Fruit fly (Drosophila melanogaster) whole organism, larva: ENCODE results near the gene Lcp65Aa.
A peak's percentile ranks its signal among the peaks of the same experiment; 100 is the strongest.

Source experiments
- noc ChIP-seq: fragments of 200-800 bp; sonication (Bioruptor generic); optimal IDR thresholded peaks from 3 replicates; lab custom pipeline; 2019; ENCODE audit warnings: missing biosample characterization, mild to moderate bottlenecking, missing genetic modification characterization, moderate library complexity

The Lcp65Aa gene

dm6 chr3L:6154951-6155394 is 3.9 kb downstream of the Lcp65Aa start:
- no peak for TF ChIP-seq noc

DNA sequence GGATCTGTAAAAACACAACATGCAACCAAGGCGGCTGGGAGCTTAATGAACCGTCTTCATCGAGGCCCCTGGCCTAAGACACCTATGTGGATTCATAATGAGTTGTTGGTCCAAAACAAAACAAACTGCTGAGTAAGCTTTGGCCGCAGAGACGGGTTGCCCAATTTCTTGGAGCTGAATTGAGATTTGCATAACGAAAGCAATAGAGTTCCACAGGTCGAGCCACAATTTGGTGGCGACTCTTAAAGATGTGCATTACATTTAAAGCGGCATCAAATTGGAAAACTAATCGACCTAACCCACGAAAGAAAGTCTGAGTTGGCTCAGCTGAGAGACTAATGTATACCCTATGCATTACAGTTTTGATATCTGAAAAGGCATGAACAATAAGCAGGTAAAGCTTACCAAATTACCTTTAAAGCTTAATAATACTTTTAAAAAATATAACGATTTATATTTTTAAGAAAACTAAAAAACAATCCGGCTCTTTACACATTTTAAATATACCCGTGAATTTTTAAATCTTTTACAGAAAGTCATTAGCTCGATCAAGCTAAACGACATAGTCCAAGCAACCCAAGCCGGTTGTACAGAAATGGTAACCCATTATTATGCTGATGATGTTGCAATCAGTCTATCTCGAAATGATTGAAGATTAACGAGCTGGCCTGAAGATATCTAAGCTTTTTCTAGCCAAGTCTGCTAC is 6.4 kb downstream of the Lcp65Aa start, which contains the start of gene CG13297:
CG13297 (minus strand) TSS at position 51 of the 706 bp plus-strand sequence.
- peak; percentile 15 for TF ChIP-seq noc

DNA sequence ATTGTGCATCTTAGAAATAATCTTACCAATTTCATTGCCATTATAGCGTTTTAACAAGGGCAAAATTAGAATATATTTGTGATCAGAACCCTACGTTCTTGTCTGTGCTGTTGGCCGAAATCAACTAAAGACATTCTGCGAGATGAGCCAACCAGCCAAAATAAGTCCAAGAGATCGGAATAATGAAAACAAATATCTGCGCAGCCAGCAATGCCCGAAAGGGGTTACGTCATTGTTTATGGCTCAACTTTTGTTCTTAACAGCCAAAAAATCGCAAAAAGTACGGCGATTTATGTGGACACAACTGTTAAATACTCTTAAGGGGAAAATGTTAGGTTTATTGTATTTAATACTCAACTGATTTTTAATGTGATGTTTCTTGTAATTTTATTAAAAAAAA is 7.4 kb downstream of the Lcp65Aa start, which contains the start of gene Cpr65Ay:
Cpr65Ay (minus strand) TSS at position 101 of the 400 bp plus-strand sequence.
- no peak for TF ChIP-seq noc

DNA sequence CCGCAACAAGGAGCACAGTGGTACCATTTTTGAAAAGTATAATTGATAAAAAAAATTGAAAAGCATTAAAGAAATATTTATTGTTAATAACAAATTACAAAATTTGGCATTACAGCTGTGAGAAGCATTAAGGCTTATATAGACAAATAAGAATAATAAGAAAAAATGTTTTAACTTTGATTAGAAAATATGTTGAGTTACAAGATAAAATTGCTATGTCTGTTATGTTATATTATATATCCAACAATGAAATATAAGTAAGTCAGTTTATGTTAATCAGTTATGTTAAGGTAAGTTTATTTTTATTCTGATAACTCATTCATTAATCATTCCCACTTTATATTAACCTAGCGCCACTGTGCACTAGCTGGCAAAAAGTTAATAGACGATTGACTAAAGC is 8.8 kb downstream of the Lcp65Aa start:
- TF ChIP-seq noc, result no peak

- TF ChIP-seq noc, result no peak
These were observed 9.4 kb downstream of the Lcp65Aa start, which contains the start of gene Cpr65Az for dm6 chr3L:6160514-6160913. Gene Cpr65Az, plus strand, starts transcription at chr3L:6160814.

DNA sequence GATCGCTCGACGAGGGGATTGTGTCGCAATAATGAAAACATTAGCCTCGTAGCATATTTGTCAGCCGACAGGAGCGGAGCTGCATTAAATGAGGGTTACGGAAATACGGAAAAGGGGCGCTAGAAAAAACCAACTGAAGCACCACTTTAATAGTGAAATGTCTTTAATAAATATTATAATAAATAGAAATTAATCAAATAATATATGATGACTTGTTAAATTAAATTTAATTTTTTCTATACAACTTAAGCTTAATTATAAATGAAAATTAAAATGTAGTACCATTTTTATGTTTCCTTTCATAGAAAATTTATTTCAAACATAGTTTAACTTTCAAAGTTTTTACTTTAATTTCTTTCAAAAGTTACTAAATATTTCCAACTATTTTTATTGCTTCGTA is 10.9 kb downstream of the Lcp65Aa start:
- TF ChIP-seq noc, result no peak

DNA sequence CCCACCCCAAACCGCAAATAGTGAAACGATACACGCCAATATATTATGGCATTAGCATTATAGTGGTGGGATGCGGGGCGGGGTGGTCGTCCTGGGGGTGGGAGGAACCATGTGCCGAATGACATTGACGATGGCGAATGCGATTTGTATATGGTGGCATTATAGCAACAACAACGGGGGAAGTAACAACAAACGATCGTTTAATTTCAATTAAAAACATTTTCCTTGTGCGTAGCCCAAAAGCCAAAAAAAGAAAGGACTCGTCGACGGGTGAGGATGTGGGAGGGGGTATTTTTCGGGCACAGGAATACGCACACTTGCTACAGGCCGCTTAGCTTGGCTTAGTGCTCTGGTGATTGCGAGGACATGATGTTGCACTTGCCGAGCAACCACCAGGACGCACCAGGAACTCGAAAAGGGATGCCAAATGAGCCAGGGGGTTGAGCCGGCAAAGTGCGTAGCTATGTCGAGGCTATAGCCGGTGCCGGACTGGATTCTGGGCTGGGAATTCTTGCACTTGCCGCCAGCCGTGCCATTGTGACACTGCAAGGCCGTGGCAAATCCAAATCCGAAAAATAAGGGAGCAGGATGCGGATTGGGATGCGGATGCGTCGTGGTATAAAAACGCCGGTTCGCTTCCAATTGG is 11.5 kb downstream of the Lcp65Aa start, which contains the start of gene Prdm13:
Prdm13 (plus strand) TSS at position 645 of the 646 bp plus-strand sequence.
- no peak for TF ChIP-seq noc

dm6 chr3L:6173826-6174255 is 22.7 kb downstream of the Lcp65Aa start, which contains the start of the genes fmt and CG7376:
Gene fmt, minus strand, starts transcription at chr3L:6173880.
Gene CG7376, plus strand, starts transcription at chr3L:6174248.
- TF ChIP-seq noc, result no peak

DNA sequence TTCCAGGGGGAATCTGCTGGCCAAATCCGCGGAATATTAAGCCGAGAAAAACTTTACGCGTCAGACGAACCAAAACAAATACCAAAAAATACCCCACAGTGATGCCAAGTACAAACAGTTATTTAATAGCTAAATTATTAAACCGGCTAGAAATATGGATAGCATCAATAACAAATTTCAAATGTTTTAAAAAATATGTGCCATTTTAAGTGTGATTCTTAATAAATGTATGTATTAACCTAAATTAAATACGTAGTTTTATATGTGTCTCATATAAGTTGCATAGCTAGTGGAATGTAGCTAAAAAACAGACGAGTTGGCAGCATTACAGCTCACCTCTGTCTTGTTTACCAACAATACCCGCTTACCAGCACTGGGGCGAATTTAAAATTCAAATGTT is 30.7 kb downstream of the Lcp65Aa start, which contains the start of gene CG10274:
CG10274 (minus strand) TSS at position 54 of the 400 bp plus-strand sequence.
- TF ChIP-seq noc, result no peak

- TF ChIP-seq noc, result peak; percentile 72
These were observed 33.9 kb downstream of the Lcp65Aa start, which contains the start of the genes D19B and CG43293 for dm6 chr3L:6184884-6185438. Gene D19B, minus strand, starts transcription at chr3L:6184920. Gene CG43293, plus strand, starts transcription at chr3L:6185189.

DNA sequence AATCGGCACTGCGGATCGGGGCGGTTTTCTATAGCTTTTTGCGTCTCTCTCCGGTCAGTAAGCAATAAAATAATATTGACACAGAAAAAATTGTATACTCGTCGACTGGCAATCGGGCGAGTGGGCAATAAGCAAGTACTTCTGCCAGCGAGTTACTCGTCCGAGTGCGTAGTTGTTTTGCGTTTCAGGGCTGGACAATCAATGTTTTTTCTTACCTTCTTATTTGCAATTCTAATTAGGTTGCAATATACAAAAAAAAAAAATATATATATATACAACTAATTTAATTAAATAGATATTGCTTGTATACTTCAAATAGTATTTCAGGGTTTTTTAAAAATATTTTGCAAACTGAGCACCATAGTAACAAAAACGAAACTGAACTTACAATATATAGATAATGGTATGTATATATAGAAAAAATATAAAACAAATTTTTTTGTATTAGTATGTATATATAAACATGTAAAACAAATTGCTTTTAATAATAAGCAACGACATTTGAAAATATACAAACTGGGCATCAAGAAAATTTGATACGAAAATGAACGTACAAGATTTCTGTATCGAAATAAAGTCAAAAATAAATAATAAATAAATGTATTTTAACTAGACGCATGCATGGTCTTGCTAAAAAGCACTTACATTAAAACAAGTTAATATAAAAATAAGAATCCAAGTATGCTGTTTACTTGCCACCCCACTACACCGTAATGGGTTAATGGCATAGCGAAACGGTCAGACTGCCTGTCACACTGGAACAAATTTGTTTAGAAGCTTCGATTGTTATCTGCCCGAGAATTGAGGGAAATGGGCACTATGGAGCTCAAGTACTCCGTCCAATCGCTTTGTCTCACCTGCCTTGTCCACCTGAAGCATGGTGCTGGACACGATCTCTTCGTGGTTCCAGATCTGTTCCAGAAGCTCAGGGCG is 38.2 kb downstream of the Lcp65Aa start, which contains the start of the genes D19A and CG7386:
D19A (minus strand) TSS at position 129 of the 933 bp plus-strand sequence.
CG7386 (plus strand) TSS at position 751 of the 933 bp plus-strand sequence.
- TF ChIP-seq noc, result peak; percentile 33

DNA sequence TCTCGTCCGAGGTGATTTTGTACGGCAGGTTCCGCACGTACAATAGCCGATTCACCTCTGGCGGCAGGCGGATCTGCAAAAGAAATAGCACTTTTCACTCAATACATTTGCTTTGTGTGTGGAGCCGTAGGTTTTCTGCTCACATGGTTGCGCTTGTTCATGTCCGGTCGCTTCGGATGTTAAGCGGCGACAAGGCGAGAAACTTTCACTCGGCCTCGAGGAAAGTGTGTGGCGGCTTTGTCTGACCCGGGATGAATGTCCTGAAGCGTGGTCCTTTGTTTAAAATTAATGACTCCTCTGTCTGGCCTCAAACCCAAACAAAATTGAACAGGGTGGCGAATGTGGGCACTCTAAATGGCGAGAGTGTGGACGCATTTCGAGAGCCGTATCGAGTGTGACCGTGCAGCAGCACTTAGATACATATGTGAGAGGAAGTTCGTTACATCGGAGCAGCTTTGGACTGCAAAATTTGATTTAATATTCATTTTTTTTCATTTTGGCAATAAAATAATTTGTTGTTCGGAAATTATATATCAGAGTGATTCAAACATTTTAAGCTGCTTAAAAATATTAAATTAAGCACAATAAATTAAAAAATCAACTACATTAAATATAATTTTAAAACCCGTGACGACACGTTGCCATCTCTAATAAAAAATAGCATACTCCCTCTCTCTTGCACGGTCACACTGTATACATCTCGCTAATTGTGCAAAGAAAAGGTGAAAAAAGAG is 41.9 kb downstream of the Lcp65Aa start, which contains the start of the genes Sf3b6 and Tnpo:
Sf3b6 (minus strand) TSS at position 358 of the 734 bp plus-strand sequence.
Tnpo (plus strand) TSS at position 659 of the 734 bp plus-strand sequence.
- peak; percentile 80 for TF ChIP-seq noc

DNA sequence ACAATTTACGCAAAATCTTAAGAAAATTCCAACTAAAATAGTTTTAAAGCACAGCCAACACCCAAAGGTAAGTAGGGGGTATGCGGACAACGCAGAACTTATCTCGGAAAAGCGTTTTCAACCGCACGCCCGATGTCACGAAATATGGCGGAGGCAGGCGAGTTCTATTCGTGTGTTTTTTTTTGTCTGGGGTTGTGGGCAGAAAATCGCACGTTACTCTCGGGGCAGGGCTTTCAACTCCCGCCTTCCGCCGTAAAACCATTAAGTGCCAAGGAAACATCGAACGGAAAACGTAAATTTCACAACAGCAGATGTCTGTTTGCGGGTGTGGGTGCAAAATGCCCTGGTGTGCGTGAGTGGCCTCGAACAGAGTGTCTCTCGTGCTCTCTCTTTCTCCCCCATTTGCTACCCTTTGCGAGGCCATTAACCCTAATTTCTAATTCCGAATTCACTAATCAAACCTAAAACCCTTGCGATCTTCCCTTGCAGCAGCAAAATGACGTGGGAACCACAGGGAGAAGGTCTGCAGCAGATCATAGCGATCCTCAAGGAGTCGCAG is 42.5 kb downstream of the Lcp65Aa start:
- no peak for TF ChIP-seq noc

DNA sequence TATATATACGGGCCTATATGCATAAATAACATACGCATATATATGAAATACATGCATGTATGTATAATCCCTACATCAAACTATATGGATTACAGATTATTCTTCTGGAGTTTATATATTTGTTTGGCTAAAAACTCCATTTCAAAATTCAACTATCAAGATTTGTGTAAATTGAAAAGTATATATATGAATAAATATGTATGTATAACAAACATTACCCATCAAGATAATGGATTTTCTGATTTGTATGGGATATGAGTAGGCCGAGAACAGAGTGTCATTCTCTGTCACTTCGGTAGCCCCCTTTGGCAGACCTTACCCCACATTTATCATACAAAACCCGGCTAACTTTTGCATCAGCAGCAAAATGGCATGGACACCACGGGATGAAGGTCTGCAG is 49.1 kb downstream of the Lcp65Aa start, which contains the start of gene CG8219:
CG8219 (plus strand) TSS at position 301 of the 400 bp plus-strand sequence.
- TF ChIP-seq noc, result no peak
